Fruit fly (Drosophila melanogaster) whole organism, embryonic: Measurements from ENCODE around the gene bark.

ENCODE experiments used
- CG10654 ChIP-seq: fragments of 200-800 bp; sonication (Bioruptor generic); optimal IDR thresholded peaks from 2 replicates; lab custom pipeline; 2016; ENCODE audit warnings: missing biosample characterization, missing genetic modification characterization
- CG11085 ChIP-seq: fragments of 200-800 bp; sonication (Bioruptor generic); IDR thresholded peaks from 2 replicates; pipeline ENCODE4 v1.3.6; 2022; ENCODE audit warnings: missing biosample characterization, missing genetic modification characterization
- CG11560 ChIP-seq: fragments of 200-800 bp; sonication (Bioruptor generic); IDR thresholded peaks from 3 replicates; pipeline ENCODE4 v1.3.6; 2022; ENCODE audit warnings: missing biosample characterization, missing genetic modification characterization
- CG11696 ChIP-seq: fragments of 200-800 bp; sonication (Bioruptor generic); IDR thresholded peaks from 2 replicates; pipeline ENCODE4 v1.3.6; 2022; ENCODE audit warnings: missing biosample characterization, missing genetic modification characterization
- CG12155 ChIP-seq: fragments of 200-800 bp; sonication (Bioruptor generic); optimal IDR thresholded peaks from 3 replicates; lab custom pipeline; 2016; ENCODE audit warnings: missing biosample characterization, missing genetic modification characterization
- CG12391 ChIP-seq: fragments of 200-800 bp; sonication (Bioruptor generic); optimal IDR thresholded peaks from 3 replicates; lab custom pipeline; 2018; ENCODE audit warnings: missing biosample characterization, mild to moderate bottlenecking, missing genetic modification characterization, moderate library complexity
- CG15479 ChIP-seq: fragments of 200-800 bp; sonication (Bioruptor generic); optimal IDR thresholded peaks from 3 replicates; lab custom pipeline; 2019; ENCODE audit warnings: missing biosample characterization, mild to moderate bottlenecking, missing genetic modification characterization, moderate library complexity
- CG17361 ChIP-seq: fragments of 200-800 bp; sonication (Bioruptor generic); IDR thresholded peaks from 3 replicates; pipeline ENCODE4 v1.3.6; 2022; ENCODE audit warnings: missing biosample characterization, missing genetic modification characterization
- CG17568 ChIP-seq: fragments of 200-800 bp; sonication (Bioruptor generic); optimal IDR thresholded peaks from 2 replicates; lab custom pipeline; 2018; ENCODE audit warnings: missing biosample characterization, mild to moderate bottlenecking, missing genetic modification characterization, moderate library complexity
- CG2712 ChIP-seq: fragments of 200-800 bp; optimal IDR thresholded peaks from 3 replicates; lab custom pipeline; 2019; ENCODE audit warnings: missing biosample characterization, mild to moderate bottlenecking, missing genetic modification characterization, moderate library complexity
- CG31388 ChIP-seq: fragments of 200-800 bp; sonication (Bioruptor generic); optimal IDR thresholded peaks from 2 replicates; lab custom pipeline; 2016; ENCODE audit warnings: missing biosample characterization, missing genetic modification characterization
- CG32772 ChIP-seq: fragments of 200-800 bp; sonication (Bioruptor generic); IDR thresholded peaks from 2 replicates; pipeline ENCODE4 v1.3.6; 2022; ENCODE audit warnings: missing biosample characterization, missing genetic modification characterization
- CG34224 ChIP-seq: fragments of 200-800 bp; sonication (Bioruptor generic); IDR thresholded peaks from 3 replicates; pipeline ENCODE4 v1.3.6; 2022; ENCODE audit warnings: missing biosample characterization, missing genetic modification characterization; ENCODE audit not compliant: partially characterized antibody
- CG4730 ChIP-seq: fragments of 200-800 bp; sonication (Bioruptor generic); IDR thresholded peaks from 2 replicates; pipeline ENCODE4 v1.3.6; 2022; ENCODE audit warnings: missing biosample characterization, missing genetic modification characterization
- CG6175 ChIP-seq: fragments of 200-800 bp; sonication (Bioruptor generic); IDR thresholded peaks from 3 replicates; pipeline ENCODE4 v1.3.6; 2022; ENCODE audit warnings: missing biosample characterization, missing genetic modification characterization
- CG6791 ChIP-seq: fragments of 200-800 bp; sonication (Bioruptor generic); IDR thresholded peaks from 3 replicates; pipeline ENCODE4 v1.3.6; 2022; ENCODE audit warnings: missing biosample characterization, missing genetic modification characterization; ENCODE audit not compliant: partially characterized antibody
- CG7357 ChIP-seq: fragments of 200-800 bp; sonication (Bioruptor generic); IDR thresholded peaks from 3 replicates; pipeline ENCODE4 v1.3.6; 2022; ENCODE audit warnings: missing biosample characterization, missing genetic modification characterization
- CG8290 ChIP-seq, 3 experiments: fragments of 200-800 bp; sonication (Bioruptor generic); optimal IDR thresholded peaks; 2 replicates each; lab custom pipeline; 2016 to 2019; ENCODE audit warnings: missing biosample characterization in 3 of 3, missing genetic modification characterization in 3 of 3, mild to moderate bottlenecking in 2 of 3, moderate library complexity in 1 of 3
- Drgx ChIP-seq: fragments of 200-800 bp; sonication (Bioruptor generic); IDR thresholded peaks from 2 replicates; pipeline ENCODE4 v1.3.6; 2022; ENCODE audit warnings: missing biosample characterization, missing genetic modification characterization
- Hsf ChIP-seq: fragments of 200-800 bp; sonication (Bioruptor generic); optimal IDR thresholded peaks from 3 replicates; lab custom pipeline; 2016; ENCODE audit warnings: missing biosample characterization, missing genetic modification characterization
- NFAT ChIP-seq: fragments of 200-800 bp; sonication (Bioruptor generic); IDR thresholded peaks from 2 replicates; pipeline ENCODE4 v1.3.6; 2022; ENCODE audit warnings: missing biosample characterization, missing genetic modification characterization
- Nf-YA ChIP-seq: fragments of 200-800 bp; sonication (Bioruptor generic); IDR thresholded peaks from 2 replicates; pipeline ENCODE4 v1.3.6; 2022; ENCODE audit warnings: missing biosample characterization, missing genetic modification characterization
- Poxn ChIP-seq: fragments of 200-800 bp; sonication (Bioruptor generic); IDR thresholded peaks from 2 replicates; pipeline ENCODE4 v1.3.6; 2022; ENCODE audit warnings: missing biosample characterization, missing genetic modification characterization
- Xrp1 ChIP-seq: fragments of 200-800 bp; sonication (Bioruptor generic); IDR thresholded peaks from 2 replicates; pipeline ENCODE4 v1.3.6; 2022; ENCODE audit warnings: missing biosample characterization, missing genetic modification characterization
- ato ChIP-seq: fragments of 200-800 bp; sonication (Bioruptor generic); IDR thresholded peaks from 2 replicates; pipeline ENCODE4 v1.3.6; 2022; ENCODE audit warnings: missing biosample characterization, missing genetic modification characterization; ENCODE audit not compliant: partially characterized antibody
- cato ChIP-seq: fragments of 200-800 bp; sonication (Bioruptor generic); optimal IDR thresholded peaks from 2 replicates; lab custom pipeline; 2016; ENCODE audit warnings: missing biosample characterization, missing genetic modification characterization, borderline replicate concordance
- crol ChIP-seq: fragments of 200-800 bp; sonication (Bioruptor generic); IDR thresholded peaks from 2 replicates; pipeline ENCODE4 v1.3.6; 2022; ENCODE audit warnings: missing biosample characterization, missing genetic modification characterization
- cwo ChIP-seq: fragments of 200-800 bp; sonication (Bioruptor generic); optimal IDR thresholded peaks from 3 replicates; lab custom pipeline; 2017; ENCODE audit warnings: missing biosample characterization, missing genetic modification characterization, mild to moderate bottlenecking, moderate library complexity, missing genetic modification reagents
- eve ChIP-seq, 2 experiments: fragments of >200 bp; optimal IDR thresholded peaks; 2 replicates each; lab custom pipeline; 2017; ENCODE audit warnings: missing biosample characterization in 2 of 2, missing genetic modification characterization in 2 of 2
- gt ChIP-seq: fragments of 200-800 bp; sonication (Bioruptor generic); IDR thresholded peaks from 2 replicates; pipeline ENCODE4 v1.3.6; 2022; ENCODE audit warnings: missing biosample characterization, missing genetic modification characterization
- kni ChIP-seq: fragments of 200-800 bp; sonication (Bioruptor generic); optimal IDR thresholded peaks from 3 replicates; lab custom pipeline; 2017; ENCODE audit warnings: mild to moderate bottlenecking, missing biosample characterization, missing genetic modification reagents, missing genetic modification characterization
- nerfin-1 ChIP-seq: fragments of 200-800 bp; sonication (Bioruptor generic); optimal IDR thresholded peaks from 3 replicates; lab custom pipeline; 2019; ENCODE audit warnings: missing biosample characterization, mild to moderate bottlenecking, missing genetic modification characterization, moderate library complexity
- oc ChIP-seq: fragments of 200-800 bp; sonication (Bioruptor generic); optimal IDR thresholded peaks from 2 replicates; lab custom pipeline; 2018; ENCODE audit warnings: missing biosample characterization, mild to moderate bottlenecking, missing genetic modification characterization, moderate library complexity
- prd ChIP-seq, 3 experiments: fragments of >200 bp in 2 of 3; fragments of 200-800 bp in 1 of 3; sonication (Bioruptor generic) in 1 of 3; optimal IDR thresholded peaks in 2 of 3; IDR thresholded peaks in 1 of 3; 2 replicates in 2 of 3; 3 replicates in 1 of 3; pipeline versions ENCODE4 v1.3.6 to Lab custom; 2017 to 2022; ENCODE audit warnings: missing biosample characterization in 1 of 3, missing genetic modification characterization in 1 of 3
- ro ChIP-seq: fragments of 200-800 bp; sonication (Bioruptor generic); IDR thresholded peaks from 2 replicates; pipeline ENCODE4 v1.3.6; 2022; ENCODE audit warnings: missing biosample characterization, missing genetic modification characterization
- sens ChIP-seq: fragments of 200-800 bp; sonication (Bioruptor generic); peaks from one replicate; lab custom pipeline; 2016; ENCODE audit warnings: missing biosample characterization, missing genetic modification characterization
- sens-2 ChIP-seq: fragments of 200-800 bp; sonication (Bioruptor generic); IDR thresholded peaks from 2 replicates; pipeline ENCODE4 v1.3.6; 2022; ENCODE audit warnings: missing biosample characterization, missing genetic modification characterization
- slp2 ChIP-seq: fragments of 200-800 bp; sonication (Bioruptor generic); optimal IDR thresholded peaks from 2 replicates; lab custom pipeline; 2016; ENCODE audit warnings: missing biosample characterization, missing genetic modification characterization
- sob ChIP-seq: fragments of 200-800 bp; sonication (Bioruptor generic); IDR thresholded peaks from 2 replicates; pipeline ENCODE4 v1.3.6; 2022; ENCODE audit warnings: missing biosample characterization, missing genetic modification characterization
- stwl ChIP-seq: fragments of 200-800 bp; sonication (Bioruptor generic); optimal IDR thresholded peaks from 3 replicates; lab custom pipeline; 2018; ENCODE audit warnings: missing biosample characterization, mild to moderate bottlenecking, missing genetic modification characterization, moderate library complexity
- sug ChIP-seq: fragments of 200-800 bp; optimal IDR thresholded peaks from 2 replicates; lab custom pipeline; 2019; ENCODE audit warnings: missing biosample characterization, mild to moderate bottlenecking, missing genetic modification characterization, moderate library complexity
- tgo ChIP-seq: fragments of 200-800 bp; sonication (Bioruptor generic); IDR thresholded peaks from 3 replicates; pipeline ENCODE4 v1.3.6; 2022; ENCODE audit warnings: missing biosample characterization, missing genetic modification characterization

Gene bark

dm6 chr2L:3771109-3772067 lies 15.6 kb upstream of the bark start, which contains the start of gene bowl (continued):
- peak; percentile 99 for TF ChIP-seq Xrp1 (GFP tag; lab: Robert Waterston, UW)
- TF ChIP-seq CG7357 (GFP tag; lab: Robert Waterston, UW): peak; percentile 88
- peak; percentile 89 for TF ChIP-seq CG17568 (GFP tag; lab: Kevin White, UChicago)
- TF ChIP-seq CG10654 (GFP tag; lab: Kevin White, UChicago): peak; percentile 85
- TF ChIP-seq Hsf (GFP tag; lab: Kevin White, UChicago): peak; percentile 93
- TF ChIP-seq gt: peak; percentile 83

dm6 chr2L:3772068-3772428 lies 14.9 kb upstream of the bark start:
- TF ChIP-seq NFAT (GFP tag; lab: Robert Waterston, UW): peak; percentile 54
- peak; percentile 10; the same call in 1 of the 2 replicates for TF ChIP-seq CG32772
- TF ChIP-seq crol (GFP tag; lab: Robert Waterston, UW): peak; percentile 90
- peak; percentile 5 for TF ChIP-seq sug
- TF ChIP-seq CG8290 (GFP tag; optimal IDR thresholded peaks at IDR 0.05; lab: Kevin White, UChicago): no peak
- TF ChIP-seq CG8290 (tag; optimal IDR thresholded peaks at IDR 0.05; lab: Kevin White, UChicago): peak in 1 of 2 experiments; percentile 24
- no peak for TF ChIP-seq nerfin-1 (tag; lab: Kevin White, UChicago)
- no peak for TF ChIP-seq Poxn (GFP tag; lab: Robert Waterston, UW)
- TF ChIP-seq CG6791 (GFP tag; lab: Robert Waterston, UW): no peak
- TF ChIP-seq Drgx (GFP tag; lab: Robert Waterston, UW): 0 out of 2 replicates have a peak, but pooled peaks have one; percentile 4
- 0 out of 2 replicates have a peak, but pooled peaks have one; percentile 39 for TF ChIP-seq sens-2
- peak; percentile 21; the same call in 1 of the 2 replicates for TF ChIP-seq CG11085 (GFP tag; lab: Robert Waterston, UW)
- peak; percentile 89 for TF ChIP-seq CG6175 (GFP tag; lab: Robert Waterston, UW)

DNA sequence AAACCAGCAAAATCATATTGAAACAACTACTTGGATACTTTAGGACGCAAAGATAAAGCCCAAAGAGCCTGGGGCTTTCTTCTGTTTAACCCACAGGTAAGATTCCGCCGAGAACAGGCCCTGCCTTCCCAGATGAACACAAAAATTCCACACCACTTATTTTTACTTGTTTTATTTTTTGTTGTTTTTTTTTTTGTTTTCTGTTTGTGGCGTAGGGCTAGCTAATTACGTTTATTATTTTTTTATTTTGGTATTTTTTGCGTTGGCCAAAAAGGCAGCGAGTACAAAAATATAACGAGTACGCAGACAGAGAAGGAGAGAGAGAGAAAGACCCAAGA lies 14.4 kb upstream of the bark start:
- TF ChIP-seq CG17361 (no peak), stwl (tag; lab: Kevin White, UChicago) (peak; percentile 13), CG12155 (peak; percentile 92), sens (GFP tag; lab: Kevin White, UChicago) (peak; percentile 69), eve (GFP tag; optimal IDR thresholded peaks at IDR 0.05; lab: Kevin White, UChicago) (peak in 1 of 2 experiments; percentile 44)

DNA sequence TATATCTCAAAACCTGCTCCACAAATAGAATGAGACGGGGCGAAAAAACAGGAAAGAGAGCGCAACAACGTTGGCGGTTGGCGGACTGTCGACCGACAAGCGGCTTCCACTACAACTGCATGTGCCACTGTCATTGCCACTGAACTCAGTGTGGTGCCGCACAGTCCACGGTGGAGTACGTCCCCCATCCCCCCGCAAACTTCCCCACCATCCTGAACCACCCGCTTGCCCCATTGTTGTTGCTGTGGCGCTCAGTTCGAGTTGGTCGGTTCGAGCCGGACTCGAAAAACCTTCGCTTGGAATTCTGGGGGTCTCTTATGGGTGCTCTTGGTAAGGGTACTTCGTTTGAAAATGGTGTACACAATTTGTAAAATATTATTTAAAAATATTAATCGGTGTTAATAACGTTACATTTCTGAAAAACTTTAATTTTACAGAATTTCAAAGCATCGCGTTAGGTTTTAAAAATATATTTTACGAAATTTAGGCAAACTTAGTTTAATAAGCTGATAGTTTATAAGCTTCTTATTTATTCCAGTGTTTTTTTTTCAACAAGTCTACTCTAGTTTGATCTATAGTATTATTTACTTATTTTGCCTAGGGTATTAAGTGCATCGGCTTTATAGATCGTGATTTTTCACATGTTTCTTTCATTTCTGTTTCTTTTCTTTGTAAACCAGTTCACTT lies 13.9 kb upstream of the bark start:
- TF ChIP-seq cwo (GFP tag; lab: Kevin White, UChicago) (peak; percentile 58), CG11696 (GFP tag; lab: Robert Waterston, UW) (no peak), Nf-YA (GFP tag; lab: Robert Waterston, UW) (0 out of 2 replicates have a peak, but pooled peaks have one; percentile 30), cato (no peak), prd (optimal IDR thresholded peaks at IDR 0.05; lab: Kevin White, UChicago) (no peak), prd (GFP tag; IDR thresholded peaks at IDR 0.05; lab: Robert Waterston, UW) (peak; percentile 47; the same call in 1 of the 3 replicates), sob (GFP tag; lab: Robert Waterston, UW) (no peak), oc (tag; lab: Kevin White, UChicago) (no peak), CG15479 (GFP tag; lab: Kevin White, UChicago) (no peak), ato (0 out of 2 replicates have a peak, but pooled peaks have one; percentile 20), sens (GFP tag; lab: Kevin White, UChicago) (peak; percentile 88), tgo (GFP tag; lab: Robert Waterston, UW) (peak; percentile 52; the same call in 2 of the 3 replicates), slp2 (GFP tag; lab: Kevin White, UChicago) (no peak), CG11560 (0 out of 3 replicates have a peak, but pooled peaks have one; percentile 29), ro (no peak), CG12391 (tag; lab: Kevin White, UChicago) (peak; percentile 80), CG4730 (no peak), CG34224 (no peak), kni (GFP tag; lab: Kevin White, UChicago) (peak; percentile 96), CG2712 (tag; lab: Kevin White, UChicago) (peak; percentile 79), CG31388 (no peak)
